Worm (Caenorhabditis elegans) whole organism, young adult: ENCODE results near the gene Y54G2A.7.
A peak's percentile ranks its signal among the peaks of the same experiment; 100 is the strongest.

Experiments
- F39B2.1 ChIP-seq: fragments of 200-800 bp; sonication (Bioruptor generic); IDR thresholded peaks from 2 replicates; pipeline ENCODE4 v1.3.6; 2022; ENCODE audit warnings: missing genetic modification reagents, missing genetic modification characterization, missing compliant biosample characterization
- K12H6.12 ChIP-seq: fragments of 200-800 bp; sonication (Bioruptor generic); optimal IDR thresholded peaks from 2 replicates; lab custom pipeline; 2018; ENCODE audit warnings: mild to moderate bottlenecking, missing genetic modification characterization, missing compliant biosample characterization
- T07F8.4 ChIP-seq: sonication (generic microtip); optimal IDR thresholded peaks from 2 replicates; lab custom pipeline; 2016; ENCODE audit warnings: mild to moderate bottlenecking, missing genetic modification characterization, moderate library complexity, missing compliant biosample characterization
- Y56A3A.18 ChIP-seq: fragments of 200-800 bp; sonication (Bioruptor generic); IDR thresholded peaks from 2 replicates; pipeline ENCODE4 v1.3.6; 2022; ENCODE audit warnings: missing genetic modification reagents, missing genetic modification characterization, missing compliant biosample characterization
- Y79H2A.3 ChIP-seq: fragments of 200-800 bp; sonication (Bioruptor generic); conservative IDR thresholded peaks from 2 replicates; pipeline ENCODE4 v1.3.6; 2022; ENCODE audit warnings: missing genetic modification reagents, missing genetic modification characterization, missing compliant biosample characterization
- Y95B8A.8 ChIP-seq: fragments of 200-800 bp; sonication (Bioruptor generic); IDR thresholded peaks from 2 replicates; pipeline ENCODE4 v1.3.6; 2022; ENCODE audit warnings: missing genetic modification reagents, missing genetic modification characterization, missing compliant biosample characterization
- ZK185.1 ChIP-seq: sonication (generic microtip); optimal IDR thresholded peaks from 2 replicates; lab custom pipeline; 2016; ENCODE audit warnings: mild to moderate bottlenecking, missing genetic modification characterization, missing compliant biosample characterization; ENCODE audit not compliant: poor library complexity, severe bottlenecking
- atf-7 ChIP-seq: sonication (generic microtip); optimal IDR thresholded peaks from 2 replicates; lab custom pipeline; 2017; ENCODE audit warnings: mild to moderate bottlenecking, missing genetic modification characterization, missing compliant biosample characterization
- attf-6 ChIP-seq: fragments of 200-800 bp; sonication (Bioruptor generic); IDR thresholded peaks from 2 replicates; pipeline ENCODE4 v1.3.6; 2022; ENCODE audit warnings: missing genetic modification reagents, missing genetic modification characterization, missing compliant biosample characterization
- ccch-3 ChIP-seq: fragments of 200-800 bp; sonication (Bioruptor generic); optimal IDR thresholded peaks from 2 replicates; lab custom pipeline; 2018; ENCODE audit warnings: mild to moderate bottlenecking, missing genetic modification characterization, missing compliant biosample characterization
- ceh-58 ChIP-seq: fragments of 200-800 bp; sonication (Bioruptor generic); IDR thresholded peaks from 2 replicates; pipeline ENCODE4 v1.3.6; 2022; ENCODE audit warnings: missing genetic modification characterization, missing compliant biosample characterization
- chd-7 ChIP-seq: sonication (generic microtip); optimal IDR thresholded peaks from 2 replicates; lab custom pipeline; 2016; ENCODE audit warnings: mild to moderate bottlenecking, missing genetic modification characterization, moderate library complexity, missing compliant biosample characterization
- die-1 ChIP-seq: sonication (generic microtip); optimal IDR thresholded peaks from 2 replicates; lab custom pipeline; 2016; ENCODE audit warnings: missing genotype, mild to moderate bottlenecking, missing genetic modification characterization, missing compliant biosample characterization
- dox-1 ChIP-seq: fragments of 200-800 bp; sonication (Bioruptor generic); IDR thresholded peaks from 2 replicates; pipeline ENCODE4 v1.3.6; 2022; ENCODE audit warnings: missing genetic modification reagents, missing genetic modification characterization, missing compliant biosample characterization
- dpff-1 ChIP-seq: sonication (generic microtip); optimal IDR thresholded peaks from 2 replicates; lab custom pipeline; 2017; ENCODE audit warnings: mild to moderate bottlenecking, missing genetic modification characterization, missing compliant biosample characterization
- dpl-1 ChIP-seq: fragments of 150-350 bp; optimal IDR thresholded peaks from 2 replicates; lab custom pipeline; 2014; ENCODE audit warnings: missing biosample characterization, missing genetic modification reagents, missing genetic modification characterization
- efl-1 ChIP-seq: fragments of 150-350 bp; optimal IDR thresholded peaks from 2 replicates; lab custom pipeline; 2014; ENCODE audit warnings: missing biosample characterization, missing genetic modification reagents, missing genetic modification characterization
- egl-44 ChIP-seq: fragments of 200-800 bp; sonication (Bioruptor generic); IDR thresholded peaks from 2 replicates; pipeline ENCODE4 v1.3.6; 2022; ENCODE audit warnings: missing genetic modification reagents, missing genetic modification characterization, missing compliant biosample characterization
- egrh-3 ChIP-seq: fragments of 200-800 bp; sonication (Bioruptor generic); IDR thresholded peaks from 2 replicates; pipeline ENCODE4 v1.3.6; 2022; ENCODE audit warnings: missing genetic modification reagents, missing genetic modification characterization, missing compliant biosample characterization
- ets-4 ChIP-seq: fragments of 200-800 bp; sonication (Bioruptor generic); optimal IDR thresholded peaks from 2 replicates; lab custom pipeline; 2018; ENCODE audit warnings: mild to moderate bottlenecking, missing genetic modification characterization, missing compliant biosample characterization
- fkh-3 ChIP-seq: sonication (generic microtip); optimal IDR thresholded peaks from 2 replicates; lab custom pipeline; 2016; ENCODE audit warnings: mild to moderate bottlenecking, missing genetic modification characterization, missing compliant biosample characterization
- him-1 ChIP-seq: sonication (generic microtip); optimal IDR thresholded peaks from 2 replicates; lab custom pipeline; 2016; ENCODE audit warnings: missing genotype, missing genetic modification reagents, missing genetic modification characterization, missing compliant biosample characterization
- hlh-12 ChIP-seq: sonication (generic microtip); optimal IDR thresholded peaks from 2 replicates; lab custom pipeline; 2016; ENCODE audit warnings: missing genetic modification characterization, missing compliant biosample characterization
- hlh-26 ChIP-seq: fragments of 200-800 bp; sonication (Bioruptor generic); conservative IDR thresholded peaks from 2 replicates; pipeline ENCODE4 v1.3.6; 2022; ENCODE audit warnings: missing genetic modification reagents, missing genetic modification characterization, missing compliant biosample characterization
- hrde-1 ChIP-seq: sonication (generic microtip); optimal IDR thresholded peaks from 2 replicates; lab custom pipeline; 2016; ENCODE audit warnings: missing genetic modification characterization, mild to moderate bottlenecking, missing compliant biosample characterization, moderate library complexity, missing genotype, missing genetic modification reagents, borderline replicate concordance
- hsf-1 ChIP-seq: fragments of 200-800 bp; sonication (Bioruptor generic); IDR thresholded peaks from 2 replicates; pipeline ENCODE4 v1.3.6; 2022; ENCODE audit warnings: missing genetic modification reagents, missing genetic modification characterization, missing compliant biosample characterization
- let-526 ChIP-seq: fragments of 200-800 bp; sonication (Bioruptor generic); IDR thresholded peaks from 2 replicates; pipeline ENCODE4 v1.3.6; 2022; ENCODE audit warnings: missing genetic modification reagents, missing genetic modification characterization, missing compliant biosample characterization
- lin-40 ChIP-seq: sonication (generic microtip); optimal IDR thresholded peaks from 2 replicates; lab custom pipeline; 2016; ENCODE audit warnings: missing genetic modification characterization, mild to moderate bottlenecking, missing compliant biosample characterization, missing genotype, missing genetic modification reagents
- lsy-27 ChIP-seq: sonication (generic microtip); optimal IDR thresholded peaks from 2 replicates; lab custom pipeline; 2017; ENCODE audit warnings: missing genetic modification characterization, mild to moderate bottlenecking, missing compliant biosample characterization, antibody characterized with exemption, missing genotype, borderline replicate concordance; ENCODE audit not compliant: insufficient read depth
- mcd-1 ChIP-seq: fragments of 200-800 bp; sonication (Bioruptor generic); IDR thresholded peaks from 2 replicates; pipeline ENCODE4 v1.3.6; 2022; ENCODE audit warnings: missing genetic modification reagents, missing genetic modification characterization, missing compliant biosample characterization
- mel-28 ChIP-seq: sonication (generic microtip); optimal IDR thresholded peaks from 2 replicates; lab custom pipeline; 2016; ENCODE audit warnings: borderline replicate concordance, mild to moderate bottlenecking, missing genetic modification characterization, missing compliant biosample characterization
- nhr-120 ChIP-seq: fragments of 200-800 bp; sonication (Bioruptor generic); IDR thresholded peaks from 2 replicates; pipeline ENCODE4 v1.3.6; 2022; ENCODE audit warnings: missing genetic modification characterization, missing compliant biosample characterization
- nhr-80 ChIP-seq: sonication (generic microtip); optimal IDR thresholded peaks from 2 replicates; lab custom pipeline; 2016; ENCODE audit warnings: missing genetic modification characterization, missing compliant biosample characterization
- repo-1 ChIP-seq: sonication (generic microtip); optimal IDR thresholded peaks from 2 replicates; lab custom pipeline; 2017; ENCODE audit warnings: mild to moderate bottlenecking, missing genetic modification characterization, missing compliant biosample characterization
- somi-1 ChIP-seq: fragments of 200-800 bp; sonication (Bioruptor generic); optimal IDR thresholded peaks from 2 replicates; lab custom pipeline; 2018; ENCODE audit warnings: mild to moderate bottlenecking, missing genetic modification characterization, missing compliant biosample characterization
- unc-130 ChIP-seq: sonication (generic microtip); optimal IDR thresholded peaks from 2 replicates; lab custom pipeline; 2016; ENCODE audit warnings: missing genetic modification reagents, missing genetic modification characterization, missing compliant biosample characterization
- unc-62 ChIP-seq: fragments of 150-350 bp; optimal IDR thresholded peaks from 2 replicates; lab custom pipeline; 2014; ENCODE audit warnings: missing biosample characterization, missing genetic modification reagents, missing genetic modification characterization
- zfh-2 ChIP-seq: fragments of 200-800 bp; sonication (Bioruptor generic); conservative IDR thresholded peaks from 2 replicates; pipeline ENCODE4 v1.3.6; 2022; ENCODE audit warnings: missing genetic modification reagents, missing genetic modification characterization, missing compliant biosample characterization
- ztf-25 ChIP-seq: fragments of 200-800 bp; sonication (Bioruptor generic); IDR thresholded peaks from 2 replicates; pipeline ENCODE4 v1.3.6; 2022; ENCODE audit warnings: missing genetic modification reagents, missing genetic modification characterization, missing compliant biosample characterization
- ztf-6 ChIP-seq: fragments of 200-800 bp; sonication (Bioruptor generic); IDR thresholded peaks from 2 replicates; pipeline ENCODE4 v1.3.6; 2022; ENCODE audit warnings: missing genetic modification reagents, missing genetic modification characterization, missing compliant biosample characterization

The Y54G2A.7 gene

ce11 chrIV:2853164-2853563, 14.8 kb downstream of the Y54G2A.7 start, which contains the start of gene Y54G2A.49:
TSS of gene Y54G2A.49 (minus strand) at chrIV:2853264.
- no peak for TF ChIP-seq die-1
- no peak for TF ChIP-seq unc-130
- TF ChIP-seq ztf-6 (GFP tag; lab: Robert Waterston, UW): no peak
- no peak for TF ChIP-seq Y95B8A.8 (GFP tag; lab: Robert Waterston, UW)
- TF ChIP-seq fkh-3 (tag; lab: Kevin White, UChicago): no peak
- no peak for TF ChIP-seq egl-44 (GFP tag; lab: Robert Waterston, UW)
- TF ChIP-seq him-1: no peak
- TF ChIP-seq Y56A3A.18 (GFP tag; lab: Robert Waterston, UW): no peak
- TF ChIP-seq mcd-1 (GFP tag; lab: Robert Waterston, UW): no peak
- no peak for TF ChIP-seq mel-28 (tag; lab: Kevin White, UChicago)
- TF ChIP-seq repo-1 (tag; lab: Kevin White, UChicago): no peak
- TF ChIP-seq nhr-120 (GFP tag; lab: Robert Waterston, UW): no peak
- no peak for TF ChIP-seq ceh-58 (GFP tag; lab: Robert Waterston, UW)
- TF ChIP-seq K12H6.12 (tag; lab: Kevin White, UChicago): no peak
- no peak for TF ChIP-seq dox-1 (GFP tag; lab: Robert Waterston, UW)
- no peak for TF ChIP-seq ZK185.1 (tag; lab: Kevin White, UChicago)
- no peak for TF ChIP-seq ets-4 (GFP tag; lab: Kevin White, UChicago)

- TF ChIP-seq attf-6 (no peak), nhr-80 (tag; lab: Kevin White, UChicago) (peak; percentile 67), Y79H2A.3 (GFP tag; lab: Robert Waterston, UW) (no peak), dox-1 (GFP tag; lab: Robert Waterston, UW) (0 out of 2 replicates have a peak, but pooled peaks have one; percentile 13)
- TF ChIP-seq, all 124 proteins: peak for 2
These were observed 15.8 kb downstream of the Y54G2A.7 start for ce11 chrIV:2854161-2854560.

- TF ChIP-seq lsy-27 (tag; lab: Kevin White, UChicago): no peak
- TF ChIP-seq hlh-26 (GFP tag; lab: Robert Waterston, UW): no peak
- peak; percentile 79 for TF ChIP-seq nhr-80 (tag; lab: Kevin White, UChicago)
- TF ChIP-seq egrh-3 (GFP tag; lab: Robert Waterston, UW): peak; percentile 28; the same call in 1 of the 2 replicates
- peak; percentile 66 for TF ChIP-seq zfh-2 (GFP tag; lab: Robert Waterston, UW)
- TF ChIP-seq hsf-1: no peak
- no peak for TF ChIP-seq T07F8.4 (tag; lab: Kevin White, UChicago)
- TF ChIP-seq dpl-1 (GFP tag; lab: Kevin White, UChicago): no peak
- no peak for TF ChIP-seq attf-6
- TF ChIP-seq unc-62 (GFP tag; lab: Kevin White, UChicago): peak; percentile 16
- no peak for TF ChIP-seq chd-7
- TF ChIP-seq ztf-25: no peak
- no peak for TF ChIP-seq ccch-3 (GFP tag; lab: Kevin White, UChicago)
- no peak for TF ChIP-seq ZK185.1 (tag; lab: Kevin White, UChicago)
- no peak for TF ChIP-seq hrde-1
- TF ChIP-seq efl-1 (GFP tag; lab: Kevin White, UChicago): no peak
- no peak for TF ChIP-seq unc-130
- TF ChIP-seq lin-40: no peak
- TF ChIP-seq ets-4 (GFP tag; lab: Kevin White, UChicago): no peak
- peak; percentile 2 for TF ChIP-seq atf-7 (tag; lab: Kevin White, UChicago)
- no peak for TF ChIP-seq dpff-1 (tag; lab: Kevin White, UChicago)
- TF ChIP-seq hlh-12 (tag; lab: Kevin White, UChicago): no peak
- no peak for TF ChIP-seq F39B2.1 (GFP tag; lab: Robert Waterston, UW)
- TF ChIP-seq dox-1 (GFP tag; lab: Robert Waterston, UW): no peak
- TF ChIP-seq let-526 (GFP tag; lab: Robert Waterston, UW): no peak
- TF ChIP-seq somi-1 (GFP tag; lab: Kevin White, UChicago): no peak
These were observed 16.8 kb downstream of the Y54G2A.7 start for ce11 chrIV:2855056-2855752.
